Worm (Caenorhabditis elegans): ENCODE results near the gene aexr-2.

Gene aexr-2

DNA sequence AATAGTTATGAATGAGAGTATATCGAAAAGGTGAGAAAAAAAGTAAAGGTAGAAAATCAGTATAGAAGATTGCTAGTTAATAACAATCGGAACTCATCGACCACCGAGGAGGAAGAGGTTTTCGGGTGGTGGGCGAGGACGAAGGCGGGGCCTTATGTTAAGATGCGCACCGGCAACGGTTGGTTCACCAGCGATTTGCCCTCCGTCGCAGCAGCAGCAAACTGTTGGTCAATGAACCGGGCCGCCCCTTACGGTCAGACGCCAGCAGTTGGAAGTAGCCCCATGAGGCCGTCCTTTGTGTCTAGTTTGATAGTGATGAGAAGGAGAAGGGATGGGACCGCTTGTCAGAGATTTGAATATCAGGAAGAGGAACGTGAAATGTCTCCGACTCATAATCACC, 37.6 kb upstream of the aexr-2 start, which contains the start of gene nhr-137:
Gene nhr-137 (minus strand): TSS at position 101 of the 400 bp plus-strand sequence.
- no peak for TF ChIP-seq Y22D7AL.16 (tag; optimal IDR thresholded peaks at IDR 0.05)

DNA sequence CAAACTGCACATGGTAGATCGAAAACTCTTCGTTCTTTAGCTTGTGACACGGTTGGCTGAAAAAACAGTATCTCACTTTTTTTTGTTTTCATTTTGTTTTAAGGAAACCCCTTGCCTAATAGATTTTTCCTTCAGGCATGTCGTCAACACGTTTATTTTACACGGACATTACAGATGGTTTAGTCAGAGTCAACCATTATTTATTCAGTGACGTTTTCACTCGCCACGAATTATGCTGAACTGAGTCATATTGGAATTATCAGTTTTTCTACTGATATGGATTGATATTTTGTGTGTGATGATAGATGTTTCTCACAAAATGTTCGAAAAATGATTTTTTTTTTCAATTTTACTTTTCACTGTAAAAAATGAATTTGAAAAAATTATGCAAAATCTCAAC, 36.1 kb upstream of the aexr-2 start:
- TF ChIP-seq nhr-232 (tag; optimal IDR thresholded peaks at IDR 0.05) (no peak), ahr-1 (tag; optimal IDR thresholded peaks at IDR 0.05) (no peak), elt-4 (tag; optimal IDR thresholded peaks at IDR 0.05) (no peak), ceh-31 (tag; optimal IDR thresholded peaks at IDR 0.05) (no peak), C38D4.7 (GFP tag; optimal IDR thresholded peaks at IDR 0.05) (no peak)

DNA sequence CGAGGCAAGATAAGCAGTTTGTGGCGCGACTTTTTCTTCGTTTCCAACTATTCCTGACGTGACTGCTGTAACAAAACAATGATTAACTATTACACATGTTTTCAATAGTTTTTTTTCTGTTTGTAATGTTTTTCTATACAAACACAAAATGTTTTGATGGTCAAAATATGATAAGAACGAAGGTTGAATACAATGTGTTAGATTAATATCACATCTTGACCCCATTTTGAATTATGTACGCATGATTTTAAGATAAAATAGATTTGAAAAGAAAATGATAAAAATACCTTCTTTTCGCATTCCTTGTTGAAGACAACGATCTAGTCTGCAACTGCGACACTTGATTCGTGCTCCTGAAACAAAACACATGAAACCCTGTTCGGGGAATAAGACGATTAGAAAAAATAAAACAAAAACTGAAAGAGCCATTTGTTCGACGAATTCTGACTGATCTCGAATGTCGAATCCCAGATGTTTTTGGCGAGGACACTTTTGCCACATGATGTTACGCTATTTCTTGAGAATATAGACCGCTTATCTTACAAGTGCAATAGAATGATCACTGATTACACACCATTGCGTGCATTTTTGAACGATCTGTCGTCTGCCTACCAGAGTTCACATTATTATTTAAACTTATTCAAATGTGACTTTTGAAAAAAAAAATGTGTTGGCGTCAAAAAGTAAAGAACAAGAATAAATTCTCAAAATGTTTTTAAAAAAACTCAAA, 34.0 kb upstream of the aexr-2 start:
- no peak for TF ChIP-seq syd-9 (tag; optimal IDR thresholded peaks at IDR 0.05)
- TF ChIP-seq ceh-9 (tag; optimal IDR thresholded peaks at IDR 0.05) = no peak
- TF ChIP-seq unc-42 (tag; optimal IDR thresholded peaks at IDR 0.05) = no peak
- TF ChIP-seq ceh-31 (tag; optimal IDR thresholded peaks at IDR 0.05) = no peak
- TF ChIP-seq pha-4 (tag; optimal IDR thresholded peaks at IDR 0.05) = no peak
- TF ChIP-seq pros-1 (tag; optimal IDR thresholded peaks at IDR 0.05) = no peak
- no peak for TF ChIP-seq pha-2 (tag; optimal IDR thresholded peaks at IDR 0.05)
- no peak for TF ChIP-seq Y22D7AL.16 (tag; optimal IDR thresholded peaks at IDR 0.05)
- TF ChIP-seq ceh-2 (tag; optimal IDR thresholded peaks at IDR 0.05) = no peak
- TF ChIP-seq pqm-1 (tag; optimal IDR thresholded peaks at IDR 0.05) = no peak
- TF ChIP-seq che-1 (tag; optimal IDR thresholded peaks at IDR 0.05) = no peak
- no peak for TF ChIP-seq ceh-18 (tag; optimal IDR thresholded peaks at IDR 0.05)
- TF ChIP-seq nhr-11 (tag; optimal IDR thresholded peaks at IDR 0.05) = no peak
- TF ChIP-seq unc-86 (tag; optimal IDR thresholded peaks at IDR 0.05) = no peak
- TF ChIP-seq npax-4 (tag; optimal IDR thresholded peaks at IDR 0.05) = no peak

DNA sequence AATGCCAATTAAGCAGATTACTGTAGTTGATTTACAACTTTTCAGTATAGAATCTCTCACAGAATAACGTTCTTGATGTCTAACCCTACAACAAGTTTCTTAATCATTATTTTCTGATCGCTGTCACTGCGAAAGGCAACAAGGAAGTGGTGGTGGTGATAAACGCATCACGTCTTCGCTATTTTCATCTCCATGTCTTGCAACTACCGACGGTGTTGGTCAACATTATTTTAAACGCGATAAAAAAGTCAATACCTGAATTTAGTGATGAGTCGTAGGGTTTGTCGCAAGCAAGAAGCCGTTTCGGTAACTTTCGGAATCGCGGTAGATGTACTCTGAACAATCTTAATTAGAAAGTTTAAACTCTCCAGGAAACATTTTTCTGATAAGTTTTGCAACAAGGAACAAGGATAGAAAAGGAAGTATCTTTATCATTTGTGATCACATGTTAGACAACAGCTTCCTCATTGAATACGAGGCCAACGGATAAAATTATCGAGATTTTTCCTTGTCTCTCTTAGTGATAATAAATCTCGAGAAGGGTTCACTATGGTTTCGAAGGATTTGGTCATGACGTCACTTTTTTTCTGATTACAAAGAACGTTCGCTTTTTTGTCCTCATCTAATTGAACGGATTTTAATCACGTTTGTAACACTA, 32.6 kb upstream of the aexr-2 start:
- no peak for TF ChIP-seq fax-1 (tag; optimal IDR thresholded peaks at IDR 0.05)
- no peak for TF ChIP-seq ahr-1 (tag; optimal IDR thresholded peaks at IDR 0.05)
- TF ChIP-seq tbx-7 (tag; optimal IDR thresholded peaks at IDR 0.05) = no peak
- TF ChIP-seq ceh-45 (GFP tag; IDR thresholded peaks at IDR 0.05) = no peak
- TF ChIP-seq sdc-2 (tag; optimal IDR thresholded peaks at IDR 0.05) = no peak
- TF ChIP-seq ceh-22 (tag; optimal IDR thresholded peaks at IDR 0.05) = no peak
- no peak for TF ChIP-seq ref-2 (tag; optimal IDR thresholded peaks at IDR 0.05)
- no peak for TF ChIP-seq dmd-4 (tag; optimal IDR thresholded peaks at IDR 0.05; ENCODE audit: borderline replicate concordance)
- TF ChIP-seq ets-4 (tag; optimal IDR thresholded peaks at IDR 0.05) = no peak
- TF ChIP-seq C38D4.7 (GFP tag; optimal IDR thresholded peaks at IDR 0.05) = no peak
- TF ChIP-seq nhr-11 (tag; optimal IDR thresholded peaks at IDR 0.05) = no peak
- no peak for TF ChIP-seq tbx-2 (tag; optimal IDR thresholded peaks at IDR 0.05)
- no peak for TF ChIP-seq Y22D7AL.16 (tag; optimal IDR thresholded peaks at IDR 0.05)
- no peak for TF ChIP-seq T23F11.4 (GFP tag; optimal IDR thresholded peaks at IDR 0.05)
- TF ChIP-seq eyg-1 (tag; optimal IDR thresholded peaks at IDR 0.05) = no peak
- TF ChIP-seq ztf-16 (tag; optimal IDR thresholded peaks at IDR 0.05) = no peak
- no peak for TF ChIP-seq K09A11.1 (tag; optimal IDR thresholded peaks at IDR 0.05; ENCODE audit: insufficient read depth)
- no peak for TF ChIP-seq ceh-48 (tag; optimal IDR thresholded peaks at IDR 0.05)
- no peak for TF ChIP-seq nhr-232 (tag; optimal IDR thresholded peaks at IDR 0.05)
- no peak for TF ChIP-seq hlh-6 (tag; optimal IDR thresholded peaks at IDR 0.05)

DNA sequence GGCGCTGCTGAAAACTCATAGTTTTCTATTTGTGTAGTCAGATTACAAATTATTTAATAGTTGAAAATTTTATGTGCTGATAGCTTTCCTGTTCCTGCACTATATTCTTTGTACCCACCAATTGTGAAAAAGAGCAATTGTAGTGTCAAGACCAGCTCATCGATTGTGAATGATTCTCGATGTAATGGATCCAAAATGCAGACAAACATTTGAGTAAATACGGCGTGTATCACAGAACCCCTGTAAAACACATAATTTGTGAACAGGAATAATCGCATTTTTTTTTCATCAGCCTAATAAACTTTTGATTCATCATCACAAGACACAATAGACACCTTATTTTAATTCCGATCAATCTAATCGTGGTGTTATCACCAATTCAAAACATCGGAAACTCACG, 30.9 kb upstream of the aexr-2 start:
- TF ChIP-seq T23F11.4 (GFP tag; optimal IDR thresholded peaks at IDR 0.05) (no peak), sox-4 (tag; optimal IDR thresholded peaks at IDR 0.05) (no peak), ceh-34 (tag; optimal IDR thresholded peaks at IDR 0.05) (no peak), unc-3 (GFP tag; conservative IDR thresholded peaks at IDR 0.05) (no peak), unc-3 (tag; optimal IDR thresholded peaks at IDR 0.05) (no peak), elt-2 (tag; optimal IDR thresholded peaks at IDR 0.05) (no peak), C38D4.7 (GFP tag; optimal IDR thresholded peaks at IDR 0.05) (no peak), K02D7.2 (tag; optimal IDR thresholded peaks at IDR 0.05) (no peak), ceh-31 (tag; optimal IDR thresholded peaks at IDR 0.05) (no peak), rnt-1 (tag; optimal IDR thresholded peaks at IDR 0.05) (no peak), ceh-14 (tag; optimal IDR thresholded peaks at IDR 0.05) (no peak), sdc-2 (tag; optimal IDR thresholded peaks at IDR 0.05) (no peak), fkh-6 (tag; optimal IDR thresholded peaks at IDR 0.05) (no peak)
